Fruit fly (Drosophila melanogaster) whole organism, adult: ENCODE data around the gene iav.
A peak's percentile ranks its signal among the peaks of the same experiment; 100 is the strongest.

ENCODE experiments used
- CG12768 ChIP-seq: fragments of 200-800 bp; sonication (Bioruptor generic); optimal IDR thresholded peaks from 2 replicates; lab custom pipeline; 2017; ENCODE audit warnings: missing biosample characterization, missing genetic modification characterization, mild to moderate bottlenecking, moderate library complexity, missing genetic modification reagents
- CG14711 ChIP-seq: fragments of 200-800 bp; sonication (Bioruptor generic); optimal IDR thresholded peaks from 2 replicates; lab custom pipeline; 2018; ENCODE audit warnings: missing biosample characterization, mild to moderate bottlenecking, missing genetic modification characterization, moderate library complexity
- CG1620 ChIP-seq: fragments of 200-800 bp; sonication (Bioruptor generic); optimal IDR thresholded peaks from 2 replicates; lab custom pipeline; 2016; ENCODE audit warnings: missing biosample characterization, missing genetic modification characterization
- CG5204 ChIP-seq: fragments of 200-800 bp; sonication (Bioruptor generic); optimal IDR thresholded peaks from 2 replicates; lab custom pipeline; 2016; ENCODE audit warnings: missing biosample characterization, missing genetic modification characterization
- CG7045 ChIP-seq: fragments of 200-800 bp; sonication (Bioruptor generic); optimal IDR thresholded peaks from 2 replicates; lab custom pipeline; 2017; ENCODE audit warnings: missing biosample characterization, mild to moderate bottlenecking, missing genetic modification characterization
- CG7101 ChIP-seq: fragments of 200-800 bp; sonication (Bioruptor generic); optimal IDR thresholded peaks from 2 replicates; lab custom pipeline; 2018; ENCODE audit warnings: missing biosample characterization, mild to moderate bottlenecking, missing genetic modification characterization, moderate library complexity
- Crg-1 ChIP-seq: fragments of 200-800 bp; sonication (Bioruptor generic); optimal IDR thresholded peaks from 2 replicates; lab custom pipeline; 2016; ENCODE audit warnings: missing biosample characterization, missing genetic modification characterization
- kay ChIP-seq: fragments of 200-800 bp; sonication (Bioruptor generic); peaks from one replicate; lab custom pipeline; 2016; ENCODE audit warnings: missing biosample characterization, missing genetic modification characterization, borderline replicate concordance
- ovo ChIP-seq: fragments of 200-800 bp; sonication (Bioruptor generic); optimal IDR thresholded peaks from 2 replicates; lab custom pipeline; 2016; ENCODE audit warnings: missing biosample characterization, missing genetic modification characterization
- pad ChIP-seq: fragments of 200-800 bp; sonication (Bioruptor generic); optimal IDR thresholded peaks from 3 replicates; lab custom pipeline; 2017; ENCODE audit warnings: missing biosample characterization, missing genetic modification characterization, mild to moderate bottlenecking, moderate library complexity, missing genetic modification reagents
- toe ChIP-seq: fragments of 200-800 bp; sonication (Bioruptor generic); optimal IDR thresholded peaks from 2 replicates; lab custom pipeline; 2016; ENCODE audit warnings: missing biosample characterization, missing genetic modification characterization

DNA sequence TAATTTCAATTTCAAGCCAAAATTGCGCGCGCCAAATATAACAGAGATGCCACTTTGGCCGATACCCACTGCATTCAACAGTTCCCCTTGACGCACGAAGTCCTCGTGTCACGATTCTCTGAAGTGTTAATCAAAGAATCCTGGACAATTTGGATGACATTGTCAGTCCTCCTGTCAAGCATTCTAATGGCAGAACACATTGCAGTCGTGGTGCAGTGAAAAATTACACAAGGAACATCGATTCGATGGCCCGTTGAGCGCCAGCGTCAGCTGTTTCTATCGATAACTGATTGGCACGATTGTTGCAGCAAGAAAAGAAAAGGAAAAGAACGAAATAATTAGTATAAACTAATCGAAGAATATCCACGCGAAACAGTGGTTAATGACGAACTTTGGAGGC lies 10.4 kb downstream of the iav start, which contains the start of gene nonC:
- TF ChIP-seq CG7045 (GFP tag; lab: Kevin White, UChicago): no peak
- no peak for TF ChIP-seq CG12768 (GFP tag; lab: Kevin White, UChicago)
- TF ChIP-seq toe (GFP tag; lab: Kevin White, UChicago): no peak
- TF ChIP-seq Crg-1 (GFP tag; lab: Kevin White, UChicago): no peak
- TF ChIP-seq CG5204 (GFP tag; lab: Kevin White, UChicago): no peak
- no peak for TF ChIP-seq CG14711 (tag; lab: Kevin White, UChicago)
- peak; percentile 24 for TF ChIP-seq pad
- TF ChIP-seq CG1620 (GFP tag; lab: Kevin White, UChicago): peak; percentile 6
- TF ChIP-seq ovo (GFP tag; lab: Kevin White, UChicago): no peak
- no peak for TF ChIP-seq kay (GFP tag; lab: Kevin White, UChicago)
- TF ChIP-seq CG7101 (tag; lab: Kevin White, UChicago): no peak
